Worm (Caenorhabditis elegans): ENCODE data around the gene sfxn-5.

ce11 chrII:8092537-8092936, 12.3 kb downstream of the sfxn-5 start, which contains the start of gene ltd-1:
- TF ChIP-seq ama-1 (optimal IDR thresholded peaks at IDR 0.05) (no peak), tbx-11 (GFP tag; IDR thresholded peaks at IDR 0.05) (no peak), ceh-13 (GFP tag; optimal IDR thresholded peaks at IDR 0.05) (no peak), hmbx-1 (tag; optimal IDR thresholded peaks at IDR 0.05) (no peak), hnd-1 (tag; optimal IDR thresholded peaks at IDR 0.05) (no peak), tbx-37 (GFP tag; conservative IDR thresholded peaks at IDR 0.05) (no peak), ceh-36 (tag; optimal IDR thresholded peaks at IDR 0.05) (no peak), flt-1 (GFP tag; IDR thresholded peaks at IDR 0.05) (no peak), tra-4 (tag; optimal IDR thresholded peaks at IDR 0.05) (no peak), sea-1 (GFP tag; conservative IDR thresholded peaks at IDR 0.05) (no peak), scrt-1 (GFP tag; IDR thresholded peaks at IDR 0.05) (no peak), pes-1 (GFP tag; IDR thresholded peaks at IDR 0.05) (no peak), B0310.2 (tag; optimal IDR thresholded peaks at IDR 0.05) (no peak), F13C5.2 (tag; optimal IDR thresholded peaks at IDR 0.05) (no peak)

Measured in whole organism, early embryonic.